Worm (Caenorhabditis elegans) whole organism, early embryonic: ENCODE measurements around the gene F54D5.4.

Experiments used
- ama-1 ChIP-seq: fragments of 150-350 bp; optimal IDR thresholded peaks from 2 replicates; lab custom pipeline; 2014
- ceh-13 ChIP-seq: fragments of 200-800 bp; sonication (Bioruptor generic); optimal IDR thresholded peaks from 2 replicates; lab custom pipeline; 2018; ENCODE audit warnings: mild to moderate bottlenecking, missing genetic modification characterization, missing compliant biosample characterization
- flt-1 ChIP-seq: fragments of 200-800 bp; sonication (Bioruptor generic); IDR thresholded peaks from 2 replicates; pipeline ENCODE4 v1.3.6; 2022; ENCODE audit warnings: missing genetic modification characterization, missing compliant biosample characterization
- pes-1 ChIP-seq: fragments of 200-800 bp; sonication (Bioruptor generic); IDR thresholded peaks from 2 replicates; pipeline ENCODE4 v1.3.6; 2022; ENCODE audit warnings: missing genetic modification reagents, missing genetic modification characterization, missing compliant biosample characterization
- sea-1 ChIP-seq: fragments of 200-800 bp; sonication (Bioruptor generic); conservative IDR thresholded peaks from 2 replicates; pipeline ENCODE4 v1.3.6; 2022; ENCODE audit warnings: missing genetic modification characterization, missing compliant biosample characterization

DNA sequence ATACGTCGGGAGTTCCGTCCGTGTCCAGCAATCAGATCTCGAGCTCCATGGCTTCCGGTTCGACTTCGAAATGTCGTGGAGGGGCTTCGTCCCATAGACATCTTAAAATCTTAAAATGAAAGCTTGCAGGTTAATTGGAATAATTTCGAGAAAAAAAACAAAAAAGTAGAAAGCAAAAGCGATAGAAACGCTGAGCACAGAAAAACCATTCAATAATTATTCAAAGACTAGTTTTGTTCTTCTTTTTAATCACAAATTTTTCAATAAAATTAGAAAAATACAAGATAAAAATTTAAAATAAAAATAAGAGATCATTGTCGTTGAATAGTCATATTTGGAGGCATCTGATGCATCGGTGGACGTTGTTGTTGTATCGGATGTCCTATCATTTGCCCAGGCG is 42.7 kb upstream of the F54D5.4 start, which contains the start of gene age-1:
- TF ChIP-seq flt-1 (no peak), ama-1 (no peak), ceh-13 (GFP tag; lab: Kevin White, UChicago) (no peak), sea-1 (GFP tag; lab: Robert Waterston, UW) (no peak), pes-1 (GFP tag; lab: Robert Waterston, UW) (no peak)
